Worm (Caenorhabditis elegans): Measurements from ENCODE around the gene svop-1.
A peak's percentile ranks its signal among the peaks of the same experiment; 100 is the strongest.

svop-1 gene

ce11 chrIII:8894782-8895181 is 9.5 kb upstream of the svop-1 start, which contains the start of gene asna-1:
asna-1 (plus strand) TSS chrIII:8895082.
- TF ChIP-seq peb-1 (tag; optimal IDR thresholded peaks at IDR 0.05) (no peak), ZK546.5 (tag; optimal IDR thresholded peaks at IDR 0.05) (no peak), sma-9 (GFP tag; optimal IDR thresholded peaks at IDR 0.05) (no peak), sma-9 (tag; optimal IDR thresholded peaks at IDR 0.05) (no peak), gmeb-1 (tag; optimal IDR thresholded peaks at IDR 0.05) (no peak), unc-39 (tag; optimal IDR thresholded peaks at IDR 0.05) (no peak), elt-1 (tag; optimal IDR thresholded peaks at IDR 0.05) (no peak), alr-1 (tag; optimal IDR thresholded peaks at IDR 0.05) (no peak), unc-62 (GFP tag; optimal IDR thresholded peaks at IDR 0.05) (no peak), crh-2 (tag; optimal IDR thresholded peaks at IDR 0.05) (no peak), dmd-4 (tag; optimal IDR thresholded peaks at IDR 0.05) (no peak), lsy-2 (tag; optimal IDR thresholded peaks at IDR 0.05) (no peak), mbf-1 (tag; optimal IDR thresholded peaks at IDR 0.05) (no peak), R02D3.7 (tag; optimal IDR thresholded peaks at IDR 0.05) (no peak), nhr-237 (tag; optimal IDR thresholded peaks at IDR 0.05) (no peak), sem-4 (tag; optimal IDR thresholded peaks at IDR 0.05) (no peak), ceh-16 (tag; optimal IDR thresholded peaks at IDR 0.05) (no peak), nhr-129 (tag; optimal IDR thresholded peaks at IDR 0.05) (no peak), egl-27 (tag; optimal IDR thresholded peaks at IDR 0.05) (no peak), nhr-25 (tag; optimal IDR thresholded peaks at IDR 0.05) (no peak), ama-1 (optimal IDR thresholded peaks at IDR 0.05) (no peak)

ce11 chrIII:8893464-8893863 is 8.2 kb upstream of the svop-1 start, which contains the start of gene ZK637.4:
ZK637.4 (plus strand) TSS chrIII:8893764.
- no peak for TF ChIP-seq dmd-4 (tag; optimal IDR thresholded peaks at IDR 0.05)
- no peak for TF ChIP-seq sem-4 (tag; optimal IDR thresholded peaks at IDR 0.05)
- no peak for TF ChIP-seq Y55F3AM.14 (GFP tag; optimal IDR thresholded peaks at IDR 0.05)
- TF ChIP-seq nhr-11 (tag; optimal IDR thresholded peaks at IDR 0.05): no peak
- no peak for TF ChIP-seq ztf-1 (GFP tag; conservative IDR thresholded peaks at IDR 0.05)
- no peak for TF ChIP-seq sma-3 (GFP tag; optimal IDR thresholded peaks at IDR 0.05)

- TF ChIP-seq lin-11 (tag; optimal IDR thresholded peaks at IDR 0.05): no peak
- no peak for TF ChIP-seq sma-3 (GFP tag; optimal IDR thresholded peaks at IDR 0.05)
- TF ChIP-seq nhr-129 (tag; optimal IDR thresholded peaks at IDR 0.05): no peak
- no peak for TF ChIP-seq ama-1 (optimal IDR thresholded peaks at IDR 0.05)
- TF ChIP-seq mbf-1 (tag; optimal IDR thresholded peaks at IDR 0.05): no peak
- no peak for TF ChIP-seq ztf-4 (tag; optimal IDR thresholded peaks at IDR 0.05)
- no peak for TF ChIP-seq mdl-1 (tag; optimal IDR thresholded peaks at IDR 0.05)
- TF ChIP-seq nhr-6 (tag; optimal IDR thresholded peaks at IDR 0.05): no peak
- TF ChIP-seq mab-5 (tag; optimal IDR thresholded peaks at IDR 0.05): no peak
- no peak for TF ChIP-seq elt-1 (tag; optimal IDR thresholded peaks at IDR 0.05)
- TF ChIP-seq lsy-2 (tag; optimal IDR thresholded peaks at IDR 0.05): no peak
- no peak for TF ChIP-seq unc-39 (tag; optimal IDR thresholded peaks at IDR 0.05)
Measured at ce11 chrIII:8889931-8890330, 4.6 kb upstream of the svop-1 start, which contains the start of gene lnkn-1. lnkn-1 (plus strand) TSS chrIII:8890231.

ce11 chrIII:8888956-8889355 is 3.7 kb upstream of the svop-1 start, which contains the start of gene ZK637.14:
ZK637.14 (minus strand) TSS chrIII:8889156.
- TF ChIP-seq crh-2 (tag; optimal IDR thresholded peaks at IDR 0.05) (peak; percentile 89), nhr-237 (tag; optimal IDR thresholded peaks at IDR 0.05) (no peak), mdl-1 (tag; optimal IDR thresholded peaks at IDR 0.05) (no peak), unc-55 (GFP tag; optimal IDR thresholded peaks at IDR 0.05) (peak; percentile 61), nhr-21 (tag; optimal IDR thresholded peaks at IDR 0.05) (peak; percentile 23), sma-9 (GFP tag; optimal IDR thresholded peaks at IDR 0.05) (peak; percentile 15), sma-9 (tag; optimal IDR thresholded peaks at IDR 0.05) (no peak), fos-1 (tag; optimal IDR thresholded peaks at IDR 0.05) (peak; percentile 95), dmd-4 (tag; optimal IDR thresholded peaks at IDR 0.05) (no peak), mab-5 (tag; optimal IDR thresholded peaks at IDR 0.05) (no peak), ama-1 (optimal IDR thresholded peaks at IDR 0.05) (peak; percentile 2), nhr-12 (tag; optimal IDR thresholded peaks at IDR 0.05) (no peak), nhr-25 (tag; optimal IDR thresholded peaks at IDR 0.05) (peak; percentile 3), skn-1 (tag; optimal IDR thresholded peaks at IDR 0.05) (peak; percentile 73), elt-3 (tag; optimal IDR thresholded peaks at IDR 0.05) (no peak), lin-11 (tag; optimal IDR thresholded peaks at IDR 0.05) (peak; percentile 39), snpc-4 (tag; optimal IDR thresholded peaks at IDR 0.05) (no peak), C34F6.9 (tag; optimal IDR thresholded peaks at IDR 0.05) (peak; percentile 93), gmeb-1 (tag; optimal IDR thresholded peaks at IDR 0.05) (peak; percentile 49), nhr-11 (tag; optimal IDR thresholded peaks at IDR 0.05) (no peak), nhr-10 (tag; optimal IDR thresholded peaks at IDR 0.05) (no peak), lsy-2 (tag; optimal IDR thresholded peaks at IDR 0.05) (peak; percentile 45 to 76), aly-2 (tag; optimal IDR thresholded peaks at IDR 0.05) (no peak), nhr-129 (tag; optimal IDR thresholded peaks at IDR 0.05) (peak; percentile 71), nhr-6 (tag; optimal IDR thresholded peaks at IDR 0.05) (peak; percentile 9), sma-3 (GFP tag; optimal IDR thresholded peaks at IDR 0.05) (peak; percentile 16), zag-1 (tag; optimal IDR thresholded peaks at IDR 0.05) (no peak)
